Worm (Caenorhabditis elegans): Measurements from ENCODE around the gene cpt-6.

DNA sequence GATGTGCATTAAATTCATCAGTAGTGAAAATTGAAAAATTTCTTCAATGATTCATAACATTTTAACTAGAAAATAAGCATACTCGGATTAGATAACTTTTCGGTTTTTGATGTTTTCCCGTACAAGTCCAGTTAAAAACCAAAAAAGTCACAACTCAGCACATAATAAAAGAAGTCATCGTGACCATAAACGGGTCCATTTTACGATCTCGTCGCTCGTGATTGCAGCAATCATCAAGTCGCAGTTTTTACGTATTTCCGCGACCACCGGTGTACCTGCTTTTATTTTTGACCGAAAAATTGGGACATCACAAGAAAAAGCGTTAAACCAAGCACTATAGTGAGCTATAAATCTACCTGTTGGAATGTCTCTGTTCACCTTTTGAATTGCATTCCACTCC is 32.5 kb downstream of the cpt-6 start:
- no peak for TF ChIP-seq ama-1 (optimal IDR thresholded peaks at IDR 0.05)
- no peak for TF ChIP-seq aly-1 (tag; optimal IDR thresholded peaks at IDR 0.05)
- no peak for TF ChIP-seq flt-1 (GFP tag; IDR thresholded peaks at IDR 0.05)
- no peak for TF ChIP-seq ceh-13 (GFP tag; optimal IDR thresholded peaks at IDR 0.05)
- TF ChIP-seq tbx-11 (GFP tag; IDR thresholded peaks at IDR 0.05) = no peak
- TF ChIP-seq scrt-1 (GFP tag; IDR thresholded peaks at IDR 0.05) = no peak
- TF ChIP-seq sea-1 (GFP tag; conservative IDR thresholded peaks at IDR 0.05) = no peak
- no peak for TF ChIP-seq ceh-36 (tag; optimal IDR thresholded peaks at IDR 0.05)
- TF ChIP-seq hnd-1 (tag; optimal IDR thresholded peaks at IDR 0.05) = no peak
- TF ChIP-seq tbx-37 (GFP tag; conservative IDR thresholded peaks at IDR 0.05) = no peak
- TF ChIP-seq ets-7 (tag; optimal IDR thresholded peaks at IDR 0.05) = no peak
- TF ChIP-seq pes-1 (GFP tag; IDR thresholded peaks at IDR 0.05) = no peak

Data from whole organism, early embryonic.